Worm (Caenorhabditis elegans) whole organism, L4/young adult: ENCODE measurements around the gene T16G1.6.
A peak's percentile ranks its signal among the peaks of the same experiment; 100 is the strongest.

Experiments used
- W03F9.2 ChIP-seq: fragments of 150-350 bp; optimal IDR thresholded peaks from 2 replicates; lab custom pipeline; 2014; ENCODE audit warnings: missing biosample characterization, missing genetic modification characterization
- dao-5 ChIP-seq: sonication (generic microtip); optimal IDR thresholded peaks from 2 replicates; lab custom pipeline; 2016; ENCODE audit warnings: missing genotype, missing genetic modification characterization, moderate library complexity, missing compliant biosample characterization
- him-1 ChIP-seq: sonication (generic microtip); optimal IDR thresholded peaks from 2 replicates; lab custom pipeline; 2016; ENCODE audit warnings: missing genotype, missing genetic modification reagents, missing genetic modification characterization, missing compliant biosample characterization

The T16G1.6 gene

DNA sequence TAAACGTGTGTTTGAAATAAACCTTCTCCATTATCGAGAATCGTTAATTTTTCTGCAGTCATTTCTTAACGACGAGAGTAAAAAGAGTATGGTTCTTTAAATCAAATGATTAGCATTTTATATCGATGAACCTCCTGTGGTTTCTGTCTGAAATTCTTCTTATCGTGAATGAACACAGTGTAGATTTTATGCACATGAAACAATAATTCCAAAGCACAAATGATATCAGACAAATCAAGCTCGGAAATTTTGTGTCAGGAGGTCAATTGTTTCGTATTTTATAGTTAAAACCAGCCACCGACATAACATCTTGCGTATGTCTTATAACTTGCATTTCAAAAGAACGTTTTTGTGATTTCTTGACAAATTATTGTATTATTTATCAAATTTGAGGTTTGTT is at the start of gene T16G1.6:
TSS of gene T16G1.6 (minus strand) at position 77 of the 400 bp plus-strand sequence.
- TF ChIP-seq dao-5 = no peak
- no peak for TF ChIP-seq W03F9.2 (tag; lab: Kevin White, UChicago)
- TF ChIP-seq him-1 (tag; lab: Kevin White, UChicago) = no peak

DNA sequence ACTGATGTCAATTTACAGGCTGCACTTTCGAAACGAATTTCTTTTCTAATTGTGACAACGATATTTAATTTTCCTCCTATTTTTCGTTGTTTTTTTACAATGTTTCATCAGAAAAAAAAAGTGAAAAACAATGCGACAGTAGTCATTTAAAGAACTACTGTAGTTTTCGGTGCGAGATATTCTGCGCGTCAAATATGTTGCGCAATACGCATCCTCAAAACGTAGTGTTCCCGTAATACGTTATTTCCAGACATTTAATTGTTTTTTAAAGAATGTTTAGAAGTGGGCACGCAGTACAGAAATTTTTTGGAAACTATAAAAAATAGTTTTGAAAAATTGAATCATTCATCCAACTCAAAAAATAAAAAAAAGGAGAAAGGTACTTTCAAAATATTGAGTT is 37.1 kb upstream of the T16G1.6 start:
- no peak for TF ChIP-seq W03F9.2 (tag; lab: Kevin White, UChicago)
- TF ChIP-seq him-1 (tag; lab: Kevin White, UChicago) = no peak
- no peak for TF ChIP-seq dao-5

DNA sequence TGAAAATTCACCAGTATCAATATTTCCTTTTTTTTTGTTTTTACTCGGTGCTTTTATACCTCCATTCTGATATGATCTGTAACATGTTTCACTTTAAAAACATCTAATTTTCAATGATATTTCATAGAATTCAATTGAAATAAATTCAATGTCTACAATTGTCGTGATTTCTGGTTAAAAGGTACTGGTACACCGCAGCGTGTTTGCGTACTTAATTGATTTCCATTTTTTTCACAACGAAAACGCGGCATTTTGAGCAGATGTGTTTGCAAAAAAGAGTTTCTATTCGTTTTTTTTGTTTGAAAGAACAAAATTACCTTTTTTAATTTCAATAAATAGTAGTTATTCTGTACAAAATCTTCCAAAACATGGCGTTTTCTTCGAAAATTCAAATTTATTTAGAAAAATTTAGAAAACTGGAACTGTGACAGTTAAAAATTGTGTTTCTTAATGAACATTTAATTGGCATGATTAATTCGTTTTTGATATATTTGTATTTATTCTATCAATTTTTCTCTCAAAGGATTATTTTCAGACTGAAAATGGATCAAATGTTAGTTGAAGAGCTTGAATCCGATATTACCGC is 33.7 kb upstream of the T16G1.6 start, which contains the start of gene pnn-1:
TSS of gene pnn-1 (plus strand) at position 536 of the 586 bp plus-strand sequence.
- peak; percentile 29 for TF ChIP-seq W03F9.2 (tag; lab: Kevin White, UChicago)
- no peak for TF ChIP-seq dao-5
- no peak for TF ChIP-seq him-1 (tag; lab: Kevin White, UChicago)

DNA sequence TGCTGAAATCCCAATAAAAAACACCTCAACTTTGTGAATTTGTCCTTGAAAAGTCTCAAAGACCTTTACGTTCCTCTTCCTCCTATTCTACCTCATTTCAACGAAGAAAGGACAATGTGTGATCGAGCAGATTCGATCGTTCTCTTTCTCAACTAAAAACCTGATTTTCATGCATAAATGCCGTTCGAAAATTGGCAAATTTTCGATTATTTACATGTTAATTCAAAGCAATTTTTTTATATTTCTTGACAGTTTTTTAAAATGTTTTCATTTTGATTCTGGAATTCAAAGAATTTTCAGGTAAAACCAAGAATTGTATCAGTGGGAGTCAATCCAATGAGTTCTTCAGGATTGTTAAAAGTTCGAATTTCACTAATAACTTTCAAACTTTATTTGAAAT is 31.6 kb upstream of the T16G1.6 start, which contains the start of gene lin-46:
TSS of gene lin-46 (plus strand) at position 301 of the 400 bp plus-strand sequence.
- no peak for TF ChIP-seq W03F9.2 (tag; lab: Kevin White, UChicago)
- TF ChIP-seq him-1 (tag; lab: Kevin White, UChicago) = no peak
- no peak for TF ChIP-seq dao-5

DNA sequence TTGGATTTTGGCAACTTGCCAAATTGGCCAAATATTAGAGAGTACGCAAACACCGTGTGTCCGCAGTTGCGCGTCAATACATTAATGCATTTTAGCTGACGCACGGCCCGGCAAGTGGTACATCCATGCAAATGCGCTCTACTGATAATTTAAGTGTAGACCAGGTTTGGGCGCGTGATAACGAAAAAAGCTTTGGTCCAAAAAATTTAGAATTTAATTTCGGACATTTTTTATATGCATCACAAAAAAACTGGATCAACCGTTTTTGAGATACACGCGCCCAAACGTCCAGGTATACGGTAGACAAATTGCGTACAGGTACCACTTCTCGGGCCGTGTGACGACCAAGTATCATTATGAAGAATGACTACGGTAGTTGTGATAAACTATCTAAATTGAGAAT is 31.0 kb upstream of the T16G1.6 start, which contains the start of gene R186.8:
TSS of gene R186.8 (minus strand) at position 58 of the 403 bp plus-strand sequence.
- TF ChIP-seq W03F9.2 (tag; lab: Kevin White, UChicago) = peak; percentile 3
- TF ChIP-seq him-1 (tag; lab: Kevin White, UChicago) = peak; percentile 55

DNA sequence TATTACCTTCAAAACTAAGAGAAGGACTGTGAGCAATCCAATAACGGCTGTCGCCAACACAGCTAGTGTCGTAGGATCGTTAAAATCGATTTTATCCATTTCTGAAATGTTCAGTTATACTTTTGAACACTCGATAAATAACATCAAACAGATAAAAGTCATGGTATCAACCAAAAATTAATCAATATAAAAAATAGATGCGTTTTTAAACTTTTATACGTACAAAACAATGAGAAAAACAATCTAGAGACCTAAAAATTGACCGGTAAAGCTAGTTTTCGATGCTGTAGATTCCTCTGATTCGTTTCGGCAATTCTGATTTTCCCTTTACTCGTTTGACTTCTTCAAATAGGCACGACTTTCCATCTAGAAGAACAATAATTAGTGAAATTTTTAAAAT is 30.1 kb upstream of the T16G1.6 start, which contains the start of gene R186.3:
TSS of gene R186.3 (minus strand) at position 101 of the 400 bp plus-strand sequence.
- no peak for TF ChIP-seq him-1 (tag; lab: Kevin White, UChicago)
- no peak for TF ChIP-seq W03F9.2 (tag; lab: Kevin White, UChicago)
- no peak for TF ChIP-seq dao-5

DNA sequence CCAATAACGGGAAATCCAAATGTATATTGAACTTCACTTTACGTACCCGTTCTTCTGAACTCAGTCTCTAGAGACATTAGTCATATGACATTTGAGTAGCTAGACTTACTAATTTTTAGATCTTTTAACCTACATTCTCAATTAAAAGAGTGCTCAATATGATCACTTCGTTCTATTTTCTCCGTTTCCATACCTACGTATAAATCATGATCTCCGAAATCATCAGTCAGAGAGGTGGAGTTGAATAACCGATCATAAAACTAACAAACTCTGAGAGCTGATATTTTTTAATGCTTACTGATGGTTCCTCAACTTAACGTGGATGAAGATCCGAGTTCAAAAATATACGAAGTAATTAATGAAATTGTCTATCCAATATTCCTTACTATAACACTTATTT is 27.1 kb upstream of the T16G1.6 start, which contains the start of gene srd-35:
TSS of gene srd-35 (plus strand) at position 301 of the 400 bp plus-strand sequence.
- TF ChIP-seq W03F9.2 (tag; lab: Kevin White, UChicago) (no peak), dao-5 (no peak), him-1 (tag; lab: Kevin White, UChicago) (no peak)

DNA sequence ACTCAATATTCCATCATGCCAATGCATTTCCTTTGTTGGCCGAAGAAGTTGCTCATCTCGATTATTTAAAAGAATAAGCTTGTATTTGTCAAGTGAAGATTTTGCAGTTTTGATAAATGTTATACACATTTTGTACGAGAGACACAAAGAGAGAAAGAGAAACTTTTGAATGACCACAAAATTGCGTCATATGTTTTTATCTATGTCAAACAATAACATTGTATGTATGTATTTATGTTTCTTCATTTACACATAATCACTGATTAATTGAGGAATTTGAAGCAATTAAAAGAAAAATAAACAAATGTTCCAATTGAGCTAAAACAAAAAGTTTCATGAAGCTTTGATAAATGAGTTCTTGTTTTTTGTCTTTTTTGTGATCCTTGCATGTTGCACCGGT is 26.2 kb upstream of the T16G1.6 start, which contains the start of gene hrg-9:
TSS of gene hrg-9 (minus strand) at position 152 of the 400 bp plus-strand sequence.
- TF ChIP-seq dao-5 (no peak), W03F9.2 (tag; lab: Kevin White, UChicago) (no peak), him-1 (tag; lab: Kevin White, UChicago) (no peak)

DNA sequence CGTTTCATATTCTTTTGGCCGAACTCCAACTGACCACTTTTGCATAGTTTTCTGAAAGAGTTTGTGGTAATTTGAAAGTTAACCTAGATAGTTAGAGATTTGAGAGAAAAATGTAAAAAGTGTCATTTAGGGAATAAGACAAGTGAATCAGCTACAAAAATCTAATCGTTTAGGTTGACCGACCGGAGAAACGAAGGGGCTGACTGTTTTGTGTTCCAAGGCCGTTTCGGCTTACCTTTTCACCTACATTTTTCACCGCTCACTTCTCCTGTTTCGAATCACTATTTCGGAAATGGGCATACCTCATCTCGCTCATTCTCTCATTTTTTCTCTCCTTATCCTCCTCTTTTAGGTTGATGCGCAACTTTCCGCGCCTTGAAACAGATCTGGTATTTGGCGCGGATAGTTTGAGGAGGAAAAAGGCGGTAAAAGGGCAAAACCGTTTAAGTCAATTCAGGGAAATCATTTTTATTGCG is 24.1 kb upstream of the T16G1.6 start, which contains the start of gene mpst-7:
TSS of gene mpst-7 (minus strand) at position 51 of the 476 bp plus-strand sequence.
- TF ChIP-seq W03F9.2 (tag; lab: Kevin White, UChicago) (no peak), dao-5 (no peak), him-1 (tag; lab: Kevin White, UChicago) (no peak)

DNA sequence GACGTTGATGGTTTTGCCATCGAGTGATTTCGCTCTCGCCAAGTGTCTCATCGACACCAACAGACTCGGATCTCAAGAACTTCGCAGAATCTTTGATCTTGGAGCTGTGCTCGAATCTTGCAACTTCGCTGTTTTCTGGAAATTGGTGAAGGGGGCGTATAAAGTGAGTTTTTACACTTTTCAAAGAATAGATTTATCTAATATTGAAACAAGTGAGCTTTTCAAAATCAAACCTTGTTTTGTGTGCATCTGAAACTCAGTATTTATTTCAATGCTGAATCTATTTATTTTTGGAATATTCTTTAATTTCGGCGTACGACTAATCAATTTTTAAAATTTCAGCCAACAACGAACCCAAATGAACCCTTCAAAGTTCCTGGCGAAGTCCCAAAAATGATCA is 17.3 kb upstream of the T16G1.6 start:
- no peak for TF ChIP-seq W03F9.2 (tag; lab: Kevin White, UChicago)

DNA sequence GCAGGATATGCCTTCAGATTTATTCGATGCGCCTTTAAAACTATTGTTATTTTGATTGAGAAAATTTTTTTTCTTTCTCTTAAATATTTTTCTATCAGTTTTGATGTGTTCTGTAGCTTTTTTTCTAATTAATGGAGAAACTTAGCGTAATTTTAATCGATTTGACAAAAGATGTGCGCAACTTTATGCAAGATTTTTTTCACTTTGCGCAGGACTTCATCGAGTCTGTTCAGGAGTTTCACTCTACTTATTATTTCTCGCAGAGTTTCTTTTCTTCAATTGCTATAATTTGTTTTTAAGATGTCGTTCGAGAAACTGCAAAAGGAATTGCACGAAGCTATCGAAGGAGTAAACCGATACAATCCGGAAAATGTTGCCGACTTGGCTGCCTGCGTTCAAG is 16.7 kb upstream of the T16G1.6 start, which contains the start of gene eif-3.K:
TSS of gene eif-3.K (plus strand) at position 301 of the 400 bp plus-strand sequence.
- no peak for TF ChIP-seq him-1 (tag; lab: Kevin White, UChicago)
- TF ChIP-seq W03F9.2 (tag; lab: Kevin White, UChicago) = no peak
- no peak for TF ChIP-seq dao-5

DNA sequence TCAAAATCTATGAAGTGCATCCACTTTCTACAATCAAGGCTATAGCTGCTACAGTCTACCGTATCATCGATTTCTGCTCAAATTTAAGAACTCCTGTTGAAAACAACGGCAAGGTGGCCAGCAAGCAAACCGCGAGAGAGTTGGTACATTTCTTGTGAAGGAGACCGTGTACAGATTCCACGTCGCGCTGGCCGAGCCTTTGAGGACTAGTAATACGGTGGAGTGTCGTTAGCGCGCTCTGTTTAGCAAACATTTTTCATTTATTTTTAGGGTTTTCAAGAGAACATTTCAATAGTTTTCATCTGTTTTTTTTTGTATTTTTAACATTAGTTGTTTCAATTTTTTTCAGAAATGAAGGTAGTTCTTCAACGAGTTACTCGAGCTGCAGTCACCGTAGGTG is 15.3 kb upstream of the T16G1.6 start, which contains the start of gene pqn-68:
TSS of gene pqn-68 (plus strand) at position 350 of the 400 bp plus-strand sequence.
- TF ChIP-seq him-1 (tag; lab: Kevin White, UChicago) = no peak
- TF ChIP-seq W03F9.2 (tag; lab: Kevin White, UChicago) = no peak
- TF ChIP-seq dao-5 = no peak

DNA sequence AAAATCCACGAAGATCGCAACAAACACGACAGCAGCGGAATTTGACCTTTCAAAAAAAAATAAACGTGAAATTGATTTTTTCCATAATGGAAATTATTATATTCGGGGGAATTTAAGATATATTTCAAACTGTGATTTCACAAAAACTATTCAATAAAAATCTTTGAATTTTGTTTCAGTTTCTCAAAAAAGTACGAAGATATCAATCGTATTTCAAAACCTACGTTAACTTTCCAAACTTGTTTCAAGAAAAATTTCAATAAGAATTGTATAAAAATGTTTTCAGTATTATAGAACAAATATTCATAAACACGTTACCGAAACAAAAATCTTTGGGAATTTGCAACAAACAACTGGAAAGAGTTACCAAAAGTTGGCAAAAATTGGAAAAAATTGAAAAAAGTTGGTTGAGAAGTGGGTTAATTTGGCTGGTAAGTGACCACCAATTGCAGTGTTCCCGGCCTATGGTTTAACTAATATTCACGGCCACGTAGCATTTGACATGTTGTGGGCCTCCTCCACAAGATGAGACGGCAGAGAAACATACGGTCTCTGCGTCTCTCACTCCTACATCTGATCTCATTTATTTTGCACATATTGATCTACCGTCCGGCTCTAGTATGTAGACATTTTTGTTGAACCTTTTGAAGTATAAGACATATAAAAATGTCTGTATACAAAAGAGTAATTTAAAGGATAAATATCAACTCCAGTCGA is 14.0 kb upstream of the T16G1.6 start, which contains the start of the genes T16G1.9 and T16G1.18:
TSS of gene T16G1.9 (minus strand) at position 51 of the 717 bp plus-strand sequence.
TSS of gene T16G1.18 (plus strand) at position 493 of the 717 bp plus-strand sequence.
- TF ChIP-seq dao-5 = no peak
- TF ChIP-seq him-1 (tag; lab: Kevin White, UChicago) = no peak
- TF ChIP-seq W03F9.2 (tag; lab: Kevin White, UChicago) = no peak
